Fruit fly (Drosophila melanogaster) whole organism, embryonic: ENCODE data around the gene CG11593.

Experiments
- Adf1 ChIP-seq: fragments of 200-800 bp; sonication (Bioruptor generic); IDR thresholded peaks from 2 replicates; pipeline ENCODE4 v1.3.6; 2022; ENCODE audit warnings: missing biosample characterization, missing genetic modification characterization
- CG12219 ChIP-seq: fragments of 200-800 bp; sonication (Bioruptor generic); optimal IDR thresholded peaks from 3 replicates; lab custom pipeline; 2018; ENCODE audit warnings: missing biosample characterization, mild to moderate bottlenecking, missing genetic modification characterization
- CG12299 ChIP-seq: fragments of 200-800 bp; sonication (Bioruptor generic); optimal IDR thresholded peaks from 2 replicates; lab custom pipeline; 2018; ENCODE audit warnings: missing biosample characterization, mild to moderate bottlenecking, missing genetic modification characterization
- CG14860 ChIP-seq: fragments of 200-800 bp; sonication (Bioruptor generic); IDR thresholded peaks from 3 replicates; pipeline ENCODE4 v1.3.6; 2022; ENCODE audit warnings: missing biosample characterization, missing genetic modification characterization; ENCODE audit not compliant: partially characterized antibody
- CG15514 ChIP-seq: fragments of 200-800 bp; sonication (Bioruptor generic); optimal IDR thresholded peaks from 3 replicates; lab custom pipeline; 2017; ENCODE audit warnings: missing biosample characterization, missing genetic modification characterization, mild to moderate bottlenecking, moderate library complexity, missing genetic modification reagents
- CG18599 ChIP-seq: fragments of 200-800 bp; sonication (Bioruptor generic); optimal IDR thresholded peaks from 3 replicates; lab custom pipeline; 2017; ENCODE audit warnings: missing biosample characterization, missing genetic modification characterization, mild to moderate bottlenecking, moderate library complexity, missing genetic modification reagents
- CG2678 ChIP-seq: fragments of 200-800 bp; sonication (Bioruptor generic); optimal IDR thresholded peaks from 3 replicates; lab custom pipeline; 2019; ENCODE audit warnings: missing biosample characterization, mild to moderate bottlenecking, missing genetic modification characterization, moderate library complexity
- CG32767 ChIP-seq: fragments of 200-800 bp; sonication (Bioruptor generic); IDR thresholded peaks from 2 replicates; pipeline ENCODE4 v1.3.6; 2022; ENCODE audit warnings: missing biosample characterization, missing genetic modification characterization
- CG3281 ChIP-seq: fragments of 200-800 bp; sonication (Bioruptor generic); optimal IDR thresholded peaks from 3 replicates; lab custom pipeline; 2017; ENCODE audit warnings: missing biosample characterization, mild to moderate bottlenecking, missing genetic modification characterization
- CG33213 ChIP-seq: fragments of 200-800 bp; sonication (Bioruptor generic); optimal IDR thresholded peaks from 3 replicates; lab custom pipeline; 2016; ENCODE audit warnings: missing biosample characterization, missing genetic modification characterization
- CG6765 ChIP-seq: fragments of 200-800 bp; sonication (Bioruptor generic); optimal IDR thresholded peaks from 3 replicates; lab custom pipeline; 2017; ENCODE audit warnings: missing biosample characterization, mild to moderate bottlenecking, missing genetic modification characterization
- CG7987 ChIP-seq: fragments of 200-800 bp; sonication (Bioruptor generic); optimal IDR thresholded peaks from 2 replicates; lab custom pipeline; 2018; ENCODE audit warnings: missing biosample characterization, mild to moderate bottlenecking, missing genetic modification characterization, moderate library complexity
- CG8089 ChIP-seq: fragments of 200-800 bp; sonication (Bioruptor generic); optimal IDR thresholded peaks from 3 replicates; lab custom pipeline; 2016; ENCODE audit warnings: missing biosample characterization, missing genetic modification characterization
- CHES-1-like ChIP-seq: fragments of 200-800 bp; sonication (Bioruptor generic); optimal IDR thresholded peaks from 2 replicates; lab custom pipeline; 2016; ENCODE audit warnings: missing biosample characterization, missing genetic modification characterization
- CTCF ChIP-seq: fragments of 200-800 bp; sonication (Bioruptor generic); optimal IDR thresholded peaks from 2 replicates; lab custom pipeline; 2017; ENCODE audit warnings: missing biosample characterization, mild to moderate bottlenecking, missing genetic modification characterization, moderate library complexity
- CrebB ChIP-seq: fragments of 200-800 bp; sonication (Bioruptor generic); optimal IDR thresholded peaks from 3 replicates; lab custom pipeline; 2018; ENCODE audit warnings: missing biosample characterization, mild to moderate bottlenecking, missing genetic modification characterization
- Dp ChIP-seq: fragments of 200-800 bp; sonication (Bioruptor generic); optimal IDR thresholded peaks from 2 replicates; lab custom pipeline; 2018; ENCODE audit warnings: missing biosample characterization, mild to moderate bottlenecking, missing genetic modification characterization, moderate library complexity
- E2f2 ChIP-seq: fragments of 200-800 bp; sonication (Bioruptor generic); IDR thresholded peaks from 2 replicates; pipeline ENCODE4 v1.3.6; 2022; ENCODE audit warnings: missing biosample characterization, missing genetic modification characterization
- Hand ChIP-seq: fragments of 200-800 bp; sonication (Bioruptor generic); optimal IDR thresholded peaks from 2 replicates; lab custom pipeline; 2017; ENCODE audit warnings: mild to moderate bottlenecking, missing biosample characterization, missing genetic modification reagents, missing genetic modification characterization
- Hey ChIP-seq: fragments of 200-800 bp; sonication (Bioruptor generic); optimal IDR thresholded peaks from 3 replicates; lab custom pipeline; 2018; ENCODE audit warnings: missing biosample characterization, mild to moderate bottlenecking, missing genetic modification characterization
- HmgZ ChIP-seq: fragments of 200-800 bp; sonication (Bioruptor generic); optimal IDR thresholded peaks from 2 replicates; lab custom pipeline; 2018; ENCODE audit warnings: missing biosample characterization, mild to moderate bottlenecking, missing genetic modification characterization
- Lhr ChIP-seq: fragments of 200-800 bp; sonication (Bioruptor generic); optimal IDR thresholded peaks from 3 replicates; lab custom pipeline; 2017; ENCODE audit warnings: mild to moderate bottlenecking, missing biosample characterization, missing genetic modification reagents, missing genetic modification characterization
- Lim3 ChIP-seq: fragments of 200-800 bp; sonication (Bioruptor generic); IDR thresholded peaks from 2 replicates; pipeline ENCODE4 v1.3.6; 2022; ENCODE audit warnings: missing biosample characterization, missing genetic modification characterization
- MESR4 ChIP-seq: fragments of 200-800 bp; sonication (Bioruptor generic); optimal IDR thresholded peaks from 2 replicates; lab custom pipeline; 2018; ENCODE audit warnings: missing biosample characterization, mild to moderate bottlenecking, missing genetic modification characterization, moderate library complexity
- Mes4 ChIP-seq: fragments of 200-800 bp; sonication (Bioruptor generic); optimal IDR thresholded peaks from 2 replicates; lab custom pipeline; 2016; ENCODE audit warnings: missing biosample characterization, missing genetic modification characterization
- Oli ChIP-seq: fragments of 200-800 bp; sonication (Bioruptor generic); optimal IDR thresholded peaks from 2 replicates; lab custom pipeline; 2018; ENCODE audit warnings: missing biosample characterization, mild to moderate bottlenecking, missing genetic modification characterization, moderate library complexity
- Scr ChIP-seq: fragments of 200-800 bp; sonication (Bioruptor generic); IDR thresholded peaks from 2 replicates; pipeline ENCODE4 v1.3.6; 2022; ENCODE audit warnings: missing biosample characterization, missing genetic modification characterization; ENCODE audit not compliant: partially characterized antibody
- Ssrp ChIP-seq: fragments of 200-800 bp; sonication (Bioruptor generic); optimal IDR thresholded peaks from 2 replicates; lab custom pipeline; 2018; ENCODE audit warnings: missing biosample characterization, mild to moderate bottlenecking, missing genetic modification characterization, moderate library complexity
- Vsx1 ChIP-seq: fragments of 200-800 bp; sonication (Bioruptor generic); optimal IDR thresholded peaks from 2 replicates; lab custom pipeline; 2017; ENCODE audit warnings: missing biosample characterization, mild to moderate bottlenecking, missing genetic modification characterization, missing genetic modification reagents
- Xbp1 ChIP-seq: fragments of 200-800 bp; sonication (Bioruptor generic); optimal IDR thresholded peaks from 3 replicates; lab custom pipeline; 2016; ENCODE audit warnings: missing biosample characterization, mild to moderate bottlenecking, missing genetic modification characterization
- abd-A ChIP-seq: fragments of 200-800 bp; sonication (Bioruptor generic); optimal IDR thresholded peaks from 3 replicates; lab custom pipeline; 2019; ENCODE audit warnings: missing biosample characterization, mild to moderate bottlenecking, missing genetic modification characterization, moderate library complexity
- corto ChIP-seq: fragments of 200-800 bp; sonication (Bioruptor generic); optimal IDR thresholded peaks from 2 replicates; lab custom pipeline; 2016; ENCODE audit warnings: missing biosample characterization, mild to moderate bottlenecking, missing genetic modification characterization, moderate library complexity
- crol ChIP-seq: fragments of 200-800 bp; sonication (Bioruptor generic); IDR thresholded peaks from 2 replicates; pipeline ENCODE4 v1.3.6; 2022; ENCODE audit warnings: missing biosample characterization, missing genetic modification characterization
- fd64A ChIP-seq: fragments of 200-800 bp; sonication (Bioruptor generic); optimal IDR thresholded peaks from 3 replicates; lab custom pipeline; 2018; ENCODE audit warnings: missing biosample characterization, mild to moderate bottlenecking, missing genetic modification characterization
- gem ChIP-seq: fragments of 200-800 bp; sonication (Bioruptor generic); optimal IDR thresholded peaks from 2 replicates; lab custom pipeline; 2019; ENCODE audit warnings: missing biosample characterization, mild to moderate bottlenecking, missing genetic modification characterization, moderate library complexity
- hkb ChIP-seq, 2 experiments: fragments of 200-800 bp in 1 of 2; fragments of >200 bp in 1 of 2; sonication (Bioruptor generic) in 1 of 2; IDR thresholded peaks in 1 of 2; optimal IDR thresholded peaks in 1 of 2; 2 replicates each; pipeline versions ENCODE4 v1.3.6 to Lab custom; 2017 to 2022; ENCODE audit warnings: missing biosample characterization in 1 of 2, missing genetic modification characterization in 1 of 2
- ken ChIP-seq: fragments of 200-800 bp; sonication (Bioruptor generic); IDR thresholded peaks from 3 replicates; pipeline ENCODE4 v1.3.6; 2022; ENCODE audit warnings: missing biosample characterization, missing genetic modification characterization
- kni ChIP-seq: fragments of 200-800 bp; sonication (Bioruptor generic); optimal IDR thresholded peaks from 3 replicates; lab custom pipeline; 2017; ENCODE audit warnings: mild to moderate bottlenecking, missing biosample characterization, missing genetic modification reagents, missing genetic modification characterization
- lab ChIP-seq: fragments of 200-800 bp; sonication (Bioruptor generic); optimal IDR thresholded peaks from 3 replicates; lab custom pipeline; 2017; ENCODE audit warnings: missing biosample characterization, missing genetic modification characterization, mild to moderate bottlenecking, moderate library complexity, missing genetic modification reagents
- nom ChIP-seq: fragments of 200-800 bp; sonication (Bioruptor generic); optimal IDR thresholded peaks from 2 replicates; lab custom pipeline; 2017; ENCODE audit warnings: missing biosample characterization, missing genetic modification characterization, mild to moderate bottlenecking, moderate library complexity, missing genetic modification reagents
- org-1 ChIP-seq: fragments of 200-800 bp; sonication (Bioruptor generic); optimal IDR thresholded peaks from 2 replicates; lab custom pipeline; 2017; ENCODE audit warnings: missing biosample characterization, missing genetic modification characterization
- pum ChIP-seq: fragments of 200-800 bp; sonication (Bioruptor generic); optimal IDR thresholded peaks from 2 replicates; lab custom pipeline; 2016; ENCODE audit warnings: missing biosample characterization, missing genetic modification characterization
- ranshi ChIP-seq: fragments of 200-800 bp; sonication (Bioruptor generic); IDR thresholded peaks from 2 replicates; pipeline ENCODE4 v1.3.6; 2022; ENCODE audit warnings: missing biosample characterization, missing genetic modification characterization
- slbo ChIP-seq: fragments of 200-800 bp; sonication (Bioruptor generic); IDR thresholded peaks from 2 replicates; pipeline ENCODE4 v1.3.6; 2022; ENCODE audit warnings: missing biosample characterization, missing genetic modification characterization
- sr ChIP-seq: fragments of 200-800 bp; sonication (Bioruptor generic); IDR thresholded peaks from 3 replicates; pipeline ENCODE4 v1.3.6; 2022; ENCODE audit warnings: missing biosample characterization, missing genetic modification characterization
- ssp ChIP-seq: fragments of 200-800 bp; sonication (Bioruptor generic); IDR thresholded peaks from 2 replicates; pipeline ENCODE4 v1.3.6; 2022; ENCODE audit warnings: missing biosample characterization, missing genetic modification characterization
- ttk ChIP-seq: fragments of 200-800 bp; sonication (Bioruptor generic); IDR thresholded peaks from 2 replicates; pipeline ENCODE4 v2.1.2; 2022; ENCODE audit warnings: missing biosample characterization, missing genetic modification characterization
- unpg ChIP-seq: fragments of 200-800 bp; sonication (Bioruptor generic); optimal IDR thresholded peaks from 3 replicates; lab custom pipeline; 2018; ENCODE audit warnings: missing biosample characterization, mild to moderate bottlenecking, missing genetic modification characterization, moderate library complexity
- wdn ChIP-seq: fragments of 200-800 bp; sonication (Bioruptor generic); IDR thresholded peaks from 2 replicates; pipeline ENCODE4 v1.3.6; 2022; ENCODE audit warnings: missing biosample characterization, missing genetic modification characterization

Gene CG11593

DNA sequence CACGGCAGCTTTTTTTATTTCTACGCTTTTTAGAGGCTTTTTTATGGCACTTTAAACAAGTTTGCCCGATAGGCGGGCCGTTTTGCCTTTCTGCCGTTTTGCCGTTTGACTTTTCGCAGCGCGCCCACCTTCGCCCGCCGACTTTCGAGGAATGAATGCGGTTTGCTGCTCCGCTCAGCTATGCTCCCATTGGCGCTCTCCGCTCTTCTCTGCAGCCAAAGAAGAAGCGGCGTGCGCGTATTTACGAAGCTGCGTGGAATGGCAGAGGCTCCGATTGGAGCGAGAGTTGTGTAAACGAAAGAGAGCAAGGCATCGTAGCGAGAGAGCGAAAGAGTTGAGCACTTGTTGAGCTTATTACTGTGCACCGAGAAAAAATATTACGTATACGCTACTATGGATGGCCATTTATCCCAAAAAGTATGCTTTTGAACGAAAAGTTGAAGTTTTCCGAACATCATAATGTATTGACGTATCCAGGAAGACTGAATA is 31.3 kb upstream of the CG11593 start, which contains the start of gene wit (continued):
- TF ChIP-seq wdn (GFP tag; lab: Robert Waterston, UW) (peak; percentile 14; the same call in 1 of the 2 replicates), CG32767 (GFP tag; lab: Robert Waterston, UW) (0 out of 2 replicates have a peak, but pooled peaks have one; percentile 16), Oli (tag; lab: Kevin White, UChicago) (no peak), Scr (GFP tag; lab: Robert Waterston, UW) (peak; percentile 28), ranshi (GFP tag; lab: Robert Waterston, UW) (peak; percentile 11; the same call in 1 of the 2 replicates), Hey (tag; lab: Kevin White, UChicago) (no peak), HmgZ (peak; percentile 26), CG7987 (GFP tag; lab: Kevin White, UChicago) (peak; percentile 52), CrebB (tag; lab: Kevin White, UChicago) (peak; percentile 30), fd64A (GFP tag; lab: Kevin White, UChicago) (no peak), CG15514 (peak; percentile 52), hkb (optimal IDR thresholded peaks at IDR 0.05; lab: Kevin White, UChicago) (no peak), hkb (GFP tag; IDR thresholded peaks at IDR 0.05; lab: Robert Waterston, UW) (peak; percentile 49; the same call in 1 of the 2 replicates), nom (peak; percentile 84), crol (GFP tag; lab: Robert Waterston, UW) (no peak), Lhr (GFP tag; lab: Kevin White, UChicago) (no peak), CG18599 (GFP tag; lab: Kevin White, UChicago) (peak; percentile 49), unpg (GFP tag; lab: Kevin White, UChicago) (peak; percentile 6), CG6765 (GFP tag; lab: Kevin White, UChicago) (peak; percentile 59), abd-A (tag; lab: Kevin White, UChicago) (peak; percentile 55), ttk (GFP tag; lab: Robert Waterston, UW) (0 out of 2 replicates have a peak, but pooled peaks have one; percentile 22), CG12299 (tag; lab: Kevin White, UChicago) (peak; percentile 21), CHES-1-like (GFP tag; lab: Kevin White, UChicago) (no peak), lab (GFP tag; lab: Kevin White, UChicago) (peak; percentile 60), Dp (GFP tag; lab: Kevin White, UChicago) (peak; percentile 6), CG2678 (tag; lab: Kevin White, UChicago) (peak; percentile 21), pum (GFP tag; lab: Kevin White, UChicago) (no peak), E2f2 (GFP tag; lab: Robert Waterston, UW) (peak; percentile 17; the same call in 1 of the 2 replicates), CG8089 (no peak), Xbp1 (GFP tag; lab: Kevin White, UChicago) (peak; percentile 42), kni (peak; percentile 14), MESR4 (no peak), Lim3 (GFP tag; lab: Robert Waterston, UW) (no peak), Adf1 (GFP tag; lab: Robert Waterston, UW) (peak; percentile 45; the same call in 1 of the 2 replicates), Mes4 (GFP tag; lab: Kevin White, UChicago) (peak; percentile 35), CG33213 (GFP tag; lab: Kevin White, UChicago) (peak; percentile 23), slbo (GFP tag; lab: Robert Waterston, UW) (0 out of 2 replicates have a peak, but pooled peaks have one; percentile 36), org-1 (GFP tag; lab: Kevin White, UChicago) (peak; percentile 31), Hand (peak; percentile 55), gem (tag; lab: Kevin White, UChicago) (peak; percentile 18), Vsx1 (peak; percentile 57), ken (GFP tag; lab: Robert Waterston, UW) (no peak), CG14860 (GFP tag; lab: Robert Waterston, UW) (no peak), Ssrp (tag; lab: Kevin White, UChicago) (no peak), CG12219 (GFP tag; lab: Kevin White, UChicago) (no peak), corto (peak; percentile 38), sr (GFP tag; lab: Robert Waterston, UW) (peak; percentile 73; the same call in 2 of the 3 replicates), CG3281 (GFP tag; lab: Kevin White, UChicago) (peak; percentile 1), ssp (GFP tag; lab: Robert Waterston, UW) (no peak), CTCF (GFP tag; lab: Kevin White, UChicago) (no peak)
